Fruit fly (Drosophila melanogaster): ENCODE measurements around the gene Lam.

- TF ChIP-seq rgr (GFP tag; optimal IDR thresholded peaks at IDR 0.05) (no peak), fru (GFP tag; optimal IDR thresholded peaks at IDR 0.05) (no peak), tai (GFP tag; optimal IDR thresholded peaks at IDR 0.05) (no peak), Jra (GFP tag; optimal IDR thresholded peaks at IDR 0.05) (no peak)
Observed at dm6 chr2L:5537063-5537462, 5.2 kb upstream of the Lam start.

Measured in whole organism, wandering third instar larva.